Fruit fly (Drosophila melanogaster): ENCODE measurements around the gene Gorab.
A peak's percentile ranks its signal among the peaks of the same experiment; 100 is the strongest.

Gene Gorab

dm6 chr3L:17407480-17408093 is 21.0 kb downstream of the Gorab start:
- TF ChIP-seq Hr83 (GFP tag; optimal IDR thresholded peaks at IDR 0.05; ENCODE audit: poor library complexity, severe bottlenecking): no peak

dm6 chr3L:17407073-17407472 is 21.6 kb downstream of the Gorab start:
- TF ChIP-seq Abd-B (GFP tag; optimal IDR thresholded peaks at IDR 0.05) (no peak), Dfd (GFP tag; optimal IDR thresholded peaks at IDR 0.05) (no peak), Hnf4 (GFP tag; optimal IDR thresholded peaks at IDR 0.05) (no peak), jim (GFP tag; optimal IDR thresholded peaks at IDR 0.05) (no peak), Myc (optimal IDR thresholded peaks at IDR 0.05) (peak; percentile 24), N (GFP tag; optimal IDR thresholded peaks at IDR 0.05) (no peak), pan (optimal IDR thresholded peaks at IDR 0.05) (no peak), Sp1 (GFP tag; optimal IDR thresholded peaks at IDR 0.05) (no peak), Dif (GFP tag; optimal IDR thresholded peaks at IDR 0.05; ENCODE audit: partially characterized antibody) (no peak)

DNA sequence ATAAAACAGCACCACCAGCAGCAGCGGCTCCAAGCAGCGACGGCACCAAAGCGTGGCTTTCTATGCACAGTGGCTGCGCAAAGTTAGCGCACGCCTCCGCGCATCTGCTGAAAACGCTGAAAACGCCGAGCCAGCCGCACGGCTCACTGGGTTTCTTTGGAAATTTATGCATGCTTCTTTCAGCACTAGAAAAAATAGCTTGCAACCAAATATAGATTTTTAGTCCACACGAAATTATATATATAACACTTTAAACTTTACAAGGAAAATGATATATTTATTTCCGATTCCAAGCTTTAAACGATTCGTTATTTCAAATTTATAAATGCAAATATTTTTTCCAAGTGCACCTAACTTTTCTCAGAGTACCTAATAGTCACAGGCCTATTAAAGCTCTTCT is 24.0 kb downstream of the Gorab start:
- peak; percentile 11 for TF ChIP-seq sv (GFP tag; optimal IDR thresholded peaks at IDR 0.05)
- no peak for TF ChIP-seq ey (GFP tag; optimal IDR thresholded peaks at IDR 0.05)
- TF ChIP-seq Abd-B (GFP tag; optimal IDR thresholded peaks at IDR 0.05): no peak

DNA sequence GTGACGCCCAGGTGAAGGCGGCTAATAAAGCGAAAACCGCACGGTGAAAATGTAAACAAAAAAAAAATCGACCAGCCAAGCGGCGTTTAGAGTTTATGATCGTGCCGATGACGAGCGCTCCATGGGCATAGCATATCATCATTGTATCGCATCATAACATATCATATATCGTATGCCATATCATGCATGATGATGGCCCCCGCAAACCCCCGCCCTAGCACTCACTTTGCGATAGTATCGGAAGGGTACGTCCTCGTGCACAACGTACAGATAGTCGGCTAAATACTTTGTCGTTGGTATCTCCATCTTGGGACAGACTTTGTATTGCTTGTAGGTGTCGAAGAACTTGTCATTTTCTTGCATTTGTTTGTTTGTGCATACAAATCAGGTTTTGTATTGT is 25.4 kb downstream of the Gorab start:
- TF ChIP-seq usp (GFP tag; optimal IDR thresholded peaks at IDR 0.05) (no peak), sv (GFP tag; optimal IDR thresholded peaks at IDR 0.05) (no peak), br (GFP tag; optimal IDR thresholded peaks at IDR 0.05) (no peak), Myc (optimal IDR thresholded peaks at IDR 0.05) (no peak), Hr83 (GFP tag; optimal IDR thresholded peaks at IDR 0.05; ENCODE audit: poor library complexity, severe bottlenecking) (no peak), pan (optimal IDR thresholded peaks at IDR 0.05) (no peak), CG32264 (GFP tag; optimal IDR thresholded peaks at IDR 0.05) (no peak), dl (GFP tag; optimal IDR thresholded peaks at IDR 0.05; ENCODE audit: insufficient read depth in 1 of 2, partially characterized antibody in 2 of 2) (no peak), OdsH (GFP tag; optimal IDR thresholded peaks at IDR 0.05) (no peak), Dif (GFP tag; optimal IDR thresholded peaks at IDR 0.05; ENCODE audit: partially characterized antibody) (no peak)

dm6 chr3L:17402399-17402798 is 26.2 kb downstream of the Gorab start:
- TF ChIP-seq woc (GFP tag; optimal IDR thresholded peaks at IDR 0.05) (no peak), dsf (GFP tag; optimal IDR thresholded peaks at IDR 0.05; ENCODE audit: borderline replicate concordance) (no peak), CG32264 (GFP tag; optimal IDR thresholded peaks at IDR 0.05) (no peak), pan (optimal IDR thresholded peaks at IDR 0.05) (no peak), CG9705 (GFP tag; optimal IDR thresholded peaks at IDR 0.05) (no peak), foxo (GFP tag; optimal IDR thresholded peaks at IDR 0.05) (no peak), usp (GFP tag; optimal IDR thresholded peaks at IDR 0.05) (no peak), OdsH (GFP tag; optimal IDR thresholded peaks at IDR 0.05) (no peak), tai (GFP tag; optimal IDR thresholded peaks at IDR 0.05) (no peak), br (GFP tag; optimal IDR thresholded peaks at IDR 0.05) (no peak), Mio (GFP tag; optimal IDR thresholded peaks at IDR 0.05) (no peak), dmrt93B (GFP tag; optimal IDR thresholded peaks at IDR 0.05) (no peak), Abd-B (GFP tag; optimal IDR thresholded peaks at IDR 0.05) (no peak), Sp1 (GFP tag; optimal IDR thresholded peaks at IDR 0.05) (no peak), lola (GFP tag; optimal IDR thresholded peaks at IDR 0.05) (no peak), brk (GFP tag; optimal IDR thresholded peaks at IDR 0.05) (no peak), CrebA (GFP tag; optimal IDR thresholded peaks at IDR 0.05; ENCODE audit: borderline replicate concordance) (no peak), Hr83 (GFP tag; optimal IDR thresholded peaks at IDR 0.05; ENCODE audit: poor library complexity, severe bottlenecking) (no peak), dl (GFP tag; optimal IDR thresholded peaks at IDR 0.05; ENCODE audit: insufficient read depth in 1 of 2, partially characterized antibody in 2 of 2) (no peak), GATAd (GFP tag; optimal IDR thresholded peaks at IDR 0.05) (no peak)

DNA sequence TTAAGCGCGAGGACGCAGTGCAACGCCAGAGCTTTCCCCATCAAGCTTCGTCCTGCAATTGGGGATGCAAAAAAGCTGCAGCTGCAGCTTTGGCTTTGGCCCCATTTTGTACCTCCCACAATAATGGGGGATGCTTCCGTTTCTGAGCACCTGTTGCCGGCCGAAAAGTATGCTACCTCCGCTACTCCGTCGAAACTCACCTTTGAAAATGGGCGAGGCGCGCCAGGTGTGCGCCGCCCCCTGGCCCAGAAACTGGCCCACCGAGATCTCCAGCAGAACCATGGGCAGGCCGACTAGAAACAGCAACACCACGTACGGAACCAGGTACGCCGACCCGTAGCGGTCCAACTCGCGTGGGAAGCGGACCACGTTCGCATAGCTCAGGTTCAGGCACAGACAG is 27.2 kb downstream of the Gorab start:
- TF ChIP-seq CG32264 (GFP tag; optimal IDR thresholded peaks at IDR 0.05) (no peak), dsf (GFP tag; optimal IDR thresholded peaks at IDR 0.05; ENCODE audit: borderline replicate concordance) (no peak), Hr83 (GFP tag; optimal IDR thresholded peaks at IDR 0.05; ENCODE audit: poor library complexity, severe bottlenecking) (no peak), Mio (GFP tag; optimal IDR thresholded peaks at IDR 0.05) (no peak), rgr (GFP tag; optimal IDR thresholded peaks at IDR 0.05) (no peak), Hr78 (GFP tag; optimal IDR thresholded peaks at IDR 0.05) (no peak), Hnf4 (GFP tag; optimal IDR thresholded peaks at IDR 0.05) (no peak), CG9705 (GFP tag; optimal IDR thresholded peaks at IDR 0.05) (no peak), tai (GFP tag; optimal IDR thresholded peaks at IDR 0.05) (no peak), GATAd (GFP tag; optimal IDR thresholded peaks at IDR 0.05) (no peak), usp (GFP tag; optimal IDR thresholded peaks at IDR 0.05) (no peak), lola (GFP tag; optimal IDR thresholded peaks at IDR 0.05) (no peak), h (GFP tag; optimal IDR thresholded peaks at IDR 0.05) (no peak), sv (GFP tag; optimal IDR thresholded peaks at IDR 0.05) (no peak), Dfd (GFP tag; optimal IDR thresholded peaks at IDR 0.05) (no peak), Dif (GFP tag; optimal IDR thresholded peaks at IDR 0.05; ENCODE audit: partially characterized antibody) (no peak)

Measured in whole organism, wandering third instar larva.